Worm (Caenorhabditis elegans) whole organism, young adult: ENCODE data around the gene C09F5.3.

Experiments used
- B0035.1 ChIP-seq: sonication (generic microtip); optimal IDR thresholded peaks from 2 replicates; lab custom pipeline; 2016; ENCODE audit warnings: missing genetic modification characterization, mild to moderate bottlenecking, missing compliant biosample characterization, missing genotype, missing genetic modification reagents
- C17E4.6 ChIP-seq: fragments of 200-800 bp; sonication (Bioruptor generic); IDR thresholded peaks from 2 replicates; pipeline ENCODE4 v1.3.6; 2022; ENCODE audit warnings: missing genetic modification reagents, missing genetic modification characterization, missing compliant biosample characterization
- F22D6.2 ChIP-seq: sonication (generic microtip); optimal IDR thresholded peaks from 2 replicates; lab custom pipeline; 2016; ENCODE audit warnings: mild to moderate bottlenecking, missing genetic modification characterization, missing compliant biosample characterization
- F37B4.10 ChIP-seq: fragments of 200-800 bp; sonication (Bioruptor generic); IDR thresholded peaks from 2 replicates; pipeline ENCODE4 v1.3.6; 2022; ENCODE audit warnings: missing genetic modification characterization, missing compliant biosample characterization
- F52B5.7 ChIP-seq: sonication (generic microtip); optimal IDR thresholded peaks from 2 replicates; lab custom pipeline; 2016; ENCODE audit warnings: mild to moderate bottlenecking, missing genetic modification characterization, missing compliant biosample characterization
- F55B11.4 ChIP-seq: sonication (generic microtip); optimal IDR thresholded peaks from 2 replicates; lab custom pipeline; 2016; ENCODE audit warnings: missing compliant biosample characterization, missing genetic modification characterization, borderline replicate concordance; ENCODE audit not compliant: insufficient read depth
- K12H6.12 ChIP-seq: fragments of 200-800 bp; sonication (Bioruptor generic); optimal IDR thresholded peaks from 2 replicates; lab custom pipeline; 2018; ENCODE audit warnings: mild to moderate bottlenecking, missing genetic modification characterization, missing compliant biosample characterization
- T26A5.8 ChIP-seq: sonication (generic microtip); optimal IDR thresholded peaks from 2 replicates; lab custom pipeline; 2016; ENCODE audit warnings: missing genetic modification characterization, missing compliant biosample characterization
- Y53G8AR.9 ChIP-seq: fragments of 200-800 bp; sonication (Bioruptor generic); conservative IDR thresholded peaks from 2 replicates; pipeline ENCODE4 v1.3.6; 2022; ENCODE audit warnings: missing genetic modification reagents, missing genetic modification characterization, missing compliant biosample characterization
- ZK185.1 ChIP-seq: sonication (generic microtip); optimal IDR thresholded peaks from 2 replicates; lab custom pipeline; 2016; ENCODE audit warnings: mild to moderate bottlenecking, missing genetic modification characterization, missing compliant biosample characterization; ENCODE audit not compliant: poor library complexity, severe bottlenecking
- aptf-3 ChIP-seq: fragments of 200-800 bp; sonication (Bioruptor generic); IDR thresholded peaks from 2 replicates; pipeline ENCODE4 v1.3.6; 2022; ENCODE audit warnings: missing genetic modification characterization, missing compliant biosample characterization
- atf-7 ChIP-seq: sonication (generic microtip); optimal IDR thresholded peaks from 2 replicates; lab custom pipeline; 2017; ENCODE audit warnings: mild to moderate bottlenecking, missing genetic modification characterization, missing compliant biosample characterization
- bed-1 ChIP-seq: fragments of 200-800 bp; sonication (Bioruptor generic); IDR thresholded peaks from 2 replicates; pipeline ENCODE4 v1.3.6; 2022; ENCODE audit warnings: missing genetic modification reagents, missing genetic modification characterization, missing compliant biosample characterization
- ceh-27 ChIP-seq: fragments of 200-800 bp; sonication (Bioruptor generic); optimal IDR thresholded peaks from 2 replicates; lab custom pipeline; 2018; ENCODE audit warnings: mild to moderate bottlenecking, missing genetic modification characterization, moderate library complexity, missing compliant biosample characterization
- ceh-40 ChIP-seq: fragments of 200-800 bp; sonication (Bioruptor generic); IDR thresholded peaks from 2 replicates; pipeline ENCODE4 v1.3.6; 2022; ENCODE audit warnings: missing genetic modification characterization, missing compliant biosample characterization
- ceh-79 ChIP-seq: sonication (generic microtip); optimal IDR thresholded peaks from 2 replicates; lab custom pipeline; 2017; ENCODE audit warnings: mild to moderate bottlenecking, missing genetic modification characterization, missing compliant biosample characterization
- dox-1 ChIP-seq: fragments of 200-800 bp; sonication (Bioruptor generic); IDR thresholded peaks from 2 replicates; pipeline ENCODE4 v1.3.6; 2022; ENCODE audit warnings: missing genetic modification reagents, missing genetic modification characterization, missing compliant biosample characterization
- dpl-1 ChIP-seq: fragments of 150-350 bp; optimal IDR thresholded peaks from 2 replicates; lab custom pipeline; 2014; ENCODE audit warnings: missing biosample characterization, missing genetic modification reagents, missing genetic modification characterization
- egl-44 ChIP-seq: fragments of 200-800 bp; sonication (Bioruptor generic); IDR thresholded peaks from 2 replicates; pipeline ENCODE4 v1.3.6; 2022; ENCODE audit warnings: missing genetic modification reagents, missing genetic modification characterization, missing compliant biosample characterization
- fkh-3 ChIP-seq: sonication (generic microtip); optimal IDR thresholded peaks from 2 replicates; lab custom pipeline; 2016; ENCODE audit warnings: mild to moderate bottlenecking, missing genetic modification characterization, missing compliant biosample characterization
- him-1 ChIP-seq: sonication (generic microtip); optimal IDR thresholded peaks from 2 replicates; lab custom pipeline; 2016; ENCODE audit warnings: missing genotype, missing genetic modification reagents, missing genetic modification characterization, missing compliant biosample characterization
- hlh-12 ChIP-seq: sonication (generic microtip); optimal IDR thresholded peaks from 2 replicates; lab custom pipeline; 2016; ENCODE audit warnings: missing genetic modification characterization, missing compliant biosample characterization
- hmg-1.2 ChIP-seq: fragments of 200-800 bp; sonication (Bioruptor generic); IDR thresholded peaks from 2 replicates; pipeline ENCODE4 v1.3.6; 2022; ENCODE audit warnings: missing genetic modification reagents, missing genetic modification characterization, missing compliant biosample characterization
- hrde-1 ChIP-seq: sonication (generic microtip); optimal IDR thresholded peaks from 2 replicates; lab custom pipeline; 2016; ENCODE audit warnings: missing genetic modification characterization, mild to moderate bottlenecking, missing compliant biosample characterization, moderate library complexity, missing genotype, missing genetic modification reagents, borderline replicate concordance
- lag-1 ChIP-seq: fragments of 200-800 bp; sonication (Bioruptor generic); IDR thresholded peaks from 2 replicates; pipeline ENCODE4 v1.3.6; 2022; ENCODE audit warnings: missing genetic modification reagents, missing genetic modification characterization, missing compliant biosample characterization
- lin-35 ChIP-seq, 3 experiments: fragments of 150-350 bp in 2 of 3; sonication (generic microtip) in 1 of 3; optimal IDR thresholded peaks; 2 replicates each; lab custom pipeline; 2014 to 2018; ENCODE audit warnings: missing biosample characterization in 3 of 3, missing genetic modification characterization in 3 of 3, missing genetic modification reagents in 3 of 3
- lin-40 ChIP-seq: sonication (generic microtip); optimal IDR thresholded peaks from 2 replicates; lab custom pipeline; 2016; ENCODE audit warnings: missing genetic modification characterization, mild to moderate bottlenecking, missing compliant biosample characterization, missing genotype, missing genetic modification reagents
- madf-10 ChIP-seq: sonication (generic microtip); optimal IDR thresholded peaks from 2 replicates; lab custom pipeline; 2016; ENCODE audit warnings: mild to moderate bottlenecking, missing genetic modification characterization, missing compliant biosample characterization
- madf-3 ChIP-seq: fragments of 200-800 bp; sonication (Bioruptor generic); IDR thresholded peaks from 2 replicates; pipeline ENCODE4 v1.3.6; 2022; ENCODE audit warnings: missing genetic modification reagents, missing genetic modification characterization, missing compliant biosample characterization
- madf-8 ChIP-seq: fragments of 200-800 bp; sonication (Bioruptor generic); conservative IDR thresholded peaks from 2 replicates; pipeline ENCODE4 v1.3.6; 2022; ENCODE audit warnings: missing genetic modification reagents, missing genetic modification characterization, missing compliant biosample characterization
- mcd-1 ChIP-seq: fragments of 200-800 bp; sonication (Bioruptor generic); IDR thresholded peaks from 2 replicates; pipeline ENCODE4 v1.3.6; 2022; ENCODE audit warnings: missing genetic modification reagents, missing genetic modification characterization, missing compliant biosample characterization
- mxl-1 ChIP-seq: sonication (generic microtip); optimal IDR thresholded peaks from 2 replicates; lab custom pipeline; 2016; ENCODE audit warnings: missing genetic modification characterization, missing compliant biosample characterization
- nfyb-1 ChIP-seq: fragments of 200-800 bp; sonication (Bioruptor generic); IDR thresholded peaks from 2 replicates; pipeline ENCODE4 v1.3.6; 2022; ENCODE audit warnings: missing genetic modification reagents, missing genetic modification characterization, missing compliant biosample characterization
- nhr-27 ChIP-seq: fragments of 200-800 bp; sonication (Bioruptor generic); optimal IDR thresholded peaks from 2 replicates; lab custom pipeline; 2018; ENCODE audit warnings: mild to moderate bottlenecking, missing genetic modification characterization, moderate library complexity, missing compliant biosample characterization
- pbrm-1 ChIP-seq: fragments of 200-800 bp; sonication (Bioruptor generic); IDR thresholded peaks from 2 replicates; pipeline ENCODE4 v1.3.6; 2022; ENCODE audit warnings: missing genetic modification reagents, missing genetic modification characterization, missing compliant biosample characterization
- pha-4 ChIP-seq: fragments of 150-350 bp; sonication (generic microtip); optimal IDR thresholded peaks from 2 replicates; lab custom pipeline; 2014; ENCODE audit warnings: missing biosample characterization, missing genetic modification reagents, missing genetic modification characterization
- rcor-1 ChIP-seq: fragments of 200-800 bp; sonication (Bioruptor generic); IDR thresholded peaks from 2 replicates; pipeline ENCODE4 v1.3.6; 2022; ENCODE audit warnings: missing genetic modification reagents, missing genetic modification characterization, missing compliant biosample characterization
- rec-8 ChIP-seq, 2 experiments: sonication (generic microtip); optimal IDR thresholded peaks; 2 replicates each; lab custom pipeline; 2016; ENCODE audit warnings: mild to moderate bottlenecking in 2 of 2, missing genetic modification characterization in 2 of 2, missing genetic modification reagents in 2 of 2, missing genotype in 2 of 2, missing biosample characterization in 1 of 2, missing compliant biosample characterization in 1 of 2, moderate library complexity in 1 of 2
- snpc-3.4 ChIP-seq: sonication (generic microtip); optimal IDR thresholded peaks from 2 replicates; lab custom pipeline; 2017; ENCODE audit warnings: missing genetic modification characterization, mild to moderate bottlenecking, missing compliant biosample characterization, antibody characterized with exemption, moderate library complexity, missing genotype, missing genetic modification reagents
- unc-130 ChIP-seq: sonication (generic microtip); optimal IDR thresholded peaks from 2 replicates; lab custom pipeline; 2016; ENCODE audit warnings: missing genetic modification reagents, missing genetic modification characterization, missing compliant biosample characterization
- zfh-2 ChIP-seq: fragments of 200-800 bp; sonication (Bioruptor generic); conservative IDR thresholded peaks from 2 replicates; pipeline ENCODE4 v1.3.6; 2022; ENCODE audit warnings: missing genetic modification reagents, missing genetic modification characterization, missing compliant biosample characterization
- ztf-22 ChIP-seq: fragments of 200-800 bp; sonication (Bioruptor generic); optimal IDR thresholded peaks from 2 replicates; lab custom pipeline; 2018; ENCODE audit warnings: mild to moderate bottlenecking, missing genetic modification characterization, moderate library complexity, missing compliant biosample characterization
- ztf-28 ChIP-seq: fragments of 200-800 bp; sonication (Bioruptor generic); IDR thresholded peaks from 2 replicates; pipeline ENCODE4 v1.3.6; 2022; ENCODE audit warnings: missing genetic modification reagents, missing genetic modification characterization, missing compliant biosample characterization
- ztf-3 ChIP-seq: fragments of 200-800 bp; sonication (Bioruptor generic); optimal IDR thresholded peaks from 2 replicates; lab custom pipeline; 2018; ENCODE audit warnings: mild to moderate bottlenecking, missing genetic modification characterization, missing compliant biosample characterization

The C09F5.3 gene

DNA sequence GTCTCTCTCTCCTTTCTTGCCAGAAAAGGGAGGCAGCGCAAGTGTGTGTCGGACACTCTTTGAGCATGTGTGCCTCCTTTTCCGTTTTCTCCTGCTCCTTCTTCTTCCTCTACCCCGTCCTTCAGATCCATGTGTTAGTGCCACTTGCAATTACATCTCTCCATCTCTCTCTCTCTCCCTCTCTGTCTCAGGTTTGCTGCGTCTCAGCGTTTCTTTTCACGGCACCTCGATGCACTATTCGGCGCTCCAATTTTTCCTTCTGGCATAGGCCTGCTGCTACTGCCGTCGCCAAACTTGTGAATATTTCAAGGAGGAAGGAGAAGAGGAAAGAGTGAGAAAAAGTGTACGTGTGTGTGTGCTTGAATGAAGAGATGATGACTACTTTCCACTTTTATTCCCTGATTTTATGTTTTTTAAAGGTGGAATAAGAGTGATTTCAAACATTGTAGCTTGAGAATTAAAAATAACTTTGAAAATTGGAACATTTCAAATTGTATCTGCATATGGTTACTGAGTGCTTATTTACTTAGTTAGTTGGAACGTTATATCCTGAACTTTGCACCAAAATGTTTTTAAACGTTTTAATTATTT, 3.3 kb upstream of the C09F5.3 start, which contains the start of gene W02B3.3:
W02B3.3 (minus strand) TSS at position 131 of the 591 bp plus-strand sequence.
- TF ChIP-seq hmg-1.2 (GFP tag; lab: Robert Waterston, UW) (peak; percentile 41; the same call in 1 of the 2 replicates), rcor-1 (GFP tag; lab: Robert Waterston, UW) (no peak), ceh-27 (GFP tag; lab: Kevin White, UChicago) (peak; percentile 66), lin-35 (GFP tag; optimal IDR thresholded peaks at IDR 0.05; lab: Kevin White, UChicago) (peak in 1 of 3 experiments; percentile 45), egl-44 (GFP tag; lab: Robert Waterston, UW) (peak; percentile 26; the same call in 1 of the 2 replicates), F55B11.4 (tag; lab: Kevin White, UChicago) (no peak), zfh-2 (GFP tag; lab: Robert Waterston, UW) (peak; percentile 87), ztf-3 (GFP tag; lab: Kevin White, UChicago) (no peak), F37B4.10 (GFP tag; lab: Robert Waterston, UW) (no peak), lin-40 (tag; lab: Kevin White, UChicago) (peak; percentile 57), pbrm-1 (0 out of 2 replicates have a peak, but pooled peaks have one; percentile 16), dox-1 (GFP tag; lab: Robert Waterston, UW) (peak; percentile 17; the same call in 1 of the 2 replicates), mcd-1 (GFP tag; lab: Robert Waterston, UW) (peak; percentile 39; the same call in 1 of the 2 replicates), K12H6.12 (tag; lab: Kevin White, UChicago) (peak; percentile 59), hrde-1 (tag; lab: Kevin White, UChicago) (no peak)

DNA sequence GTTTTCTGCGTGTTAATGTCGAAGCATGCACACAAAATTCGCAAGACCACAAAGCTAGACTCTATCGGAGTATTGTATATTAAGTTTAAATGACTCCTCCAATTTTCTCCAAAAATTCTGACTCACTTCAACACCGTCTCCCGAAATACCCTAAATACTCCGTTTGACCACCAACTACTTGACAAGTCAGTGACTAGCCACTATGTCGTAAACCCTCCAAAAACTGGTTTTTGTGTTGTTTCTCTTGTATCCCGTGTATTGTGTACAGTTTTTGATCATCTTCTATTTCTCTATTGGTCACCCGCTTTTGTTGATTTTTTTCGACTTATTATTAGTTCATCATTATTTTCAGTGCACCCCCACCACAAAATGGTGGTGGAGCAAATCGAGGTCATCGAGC, 6.7 kb downstream of the C09F5.3 start, which contains the start of gene C09F5.1:
C09F5.1 (plus strand) TSS at position 353 of the 400 bp plus-strand sequence.
- TF ChIP-seq rec-8 (tag; optimal IDR thresholded peaks at IDR 0.05; lab: Kevin White, UChicago): no peak
- no peak for TF ChIP-seq mxl-1 (tag; lab: Kevin White, UChicago)
- no peak for TF ChIP-seq him-1 (tag; lab: Kevin White, UChicago)
- no peak for TF ChIP-seq ceh-40
- TF ChIP-seq madf-10 (tag; lab: Kevin White, UChicago): no peak
- no peak for TF ChIP-seq madf-3 (GFP tag; lab: Robert Waterston, UW)
- no peak for TF ChIP-seq Y53G8AR.9
- no peak for TF ChIP-seq unc-130 (GFP tag; lab: Kevin White, UChicago)
- TF ChIP-seq madf-8 (GFP tag; lab: Robert Waterston, UW): no peak
- TF ChIP-seq dpl-1: no peak
- no peak for TF ChIP-seq F22D6.2 (tag; lab: Kevin White, UChicago)
- TF ChIP-seq bed-1 (GFP tag; lab: Robert Waterston, UW): no peak
- TF ChIP-seq nfyb-1: no peak
- no peak for TF ChIP-seq snpc-3.4 (tag; lab: Kevin White, UChicago)
- TF ChIP-seq, all 124 proteins: peak for 0

ce11 chrIII:657241-657640, 7.8 kb downstream of the C09F5.3 start:
- no peak for TF ChIP-seq zfh-2 (GFP tag; lab: Robert Waterston, UW)
- no peak for TF ChIP-seq atf-7 (tag; lab: Kevin White, UChicago)
- TF ChIP-seq C17E4.6 (GFP tag; lab: Robert Waterston, UW): no peak

- TF ChIP-seq fkh-3 (tag; lab: Kevin White, UChicago): no peak
- no peak for TF ChIP-seq B0035.1 (tag; lab: Kevin White, UChicago)
- no peak for TF ChIP-seq pha-4 (tag; lab: Kevin White, UChicago)
- no peak for TF ChIP-seq F52B5.7
- no peak for TF ChIP-seq nhr-27 (tag; lab: Kevin White, UChicago)
- TF ChIP-seq ztf-3 (GFP tag; lab: Kevin White, UChicago): no peak
- no peak for TF ChIP-seq lag-1
- no peak for TF ChIP-seq aptf-3 (GFP tag; lab: Robert Waterston, UW)
- no peak for TF ChIP-seq T26A5.8 (tag; lab: Kevin White, UChicago)
- TF ChIP-seq ztf-22 (GFP tag; lab: Kevin White, UChicago): no peak
- no peak for TF ChIP-seq ZK185.1 (tag; lab: Kevin White, UChicago)
- TF ChIP-seq hlh-12: no peak
- no peak for TF ChIP-seq ceh-79
- TF ChIP-seq ztf-28 (GFP tag; lab: Robert Waterston, UW): no peak
- TF ChIP-seq, all 124 proteins: peak for 0
Observed at ce11 chrIII:656660-657059, 8.4 kb downstream of the C09F5.3 start.
